Fruit fly (Drosophila melanogaster) whole organism, embryonic: ENCODE measurements around the gene fzy.
A peak's percentile ranks its signal among the peaks of the same experiment; 100 is the strongest.

Experiments
- Bdp1 ChIP-seq: fragments of 200-800 bp; sonication (Bioruptor generic); optimal IDR thresholded peaks from 3 replicates; lab custom pipeline; 2016; ENCODE audit warnings: missing biosample characterization, missing genetic modification characterization
- CG10321 ChIP-seq: fragments of 200-800 bp; sonication (Bioruptor generic); IDR thresholded peaks from 2 replicates; pipeline ENCODE4 v1.3.6; 2022; ENCODE audit warnings: missing biosample characterization, missing genetic modification characterization
- CG10959 ChIP-seq: fragments of 200-800 bp; sonication (Bioruptor generic); IDR thresholded peaks from 2 replicates; pipeline ENCODE4 v1.3.6; 2022; ENCODE audit warnings: missing biosample characterization, missing genetic modification characterization
- CG10979 ChIP-seq: fragments of 200-800 bp; sonication (Bioruptor generic); optimal IDR thresholded peaks from 2 replicates; lab custom pipeline; 2018; ENCODE audit warnings: missing biosample characterization, mild to moderate bottlenecking, missing genetic modification characterization, moderate library complexity
- CG11504 ChIP-seq: fragments of 200-800 bp; sonication (Bioruptor generic); optimal IDR thresholded peaks from 3 replicates; lab custom pipeline; 2019; ENCODE audit warnings: missing biosample characterization, mild to moderate bottlenecking, missing genetic modification characterization, moderate library complexity
- CG14667 ChIP-seq: fragments of 200-800 bp; sonication (Bioruptor generic); IDR thresholded peaks from 2 replicates; pipeline ENCODE4 v1.3.6; 2022; ENCODE audit warnings: missing biosample characterization, missing genetic modification characterization
- CG14860 ChIP-seq: fragments of 200-800 bp; sonication (Bioruptor generic); IDR thresholded peaks from 3 replicates; pipeline ENCODE4 v1.3.6; 2022; ENCODE audit warnings: missing biosample characterization, missing genetic modification characterization; ENCODE audit not compliant: partially characterized antibody
- CG15073 ChIP-seq: fragments of 200-800 bp; sonication (Bioruptor generic); optimal IDR thresholded peaks from 2 replicates; lab custom pipeline; 2016; ENCODE audit warnings: missing biosample characterization, missing genetic modification characterization
- CG1602 ChIP-seq: fragments of 200-800 bp; sonication (Bioruptor generic); optimal IDR thresholded peaks from 3 replicates; lab custom pipeline; 2016; ENCODE audit warnings: missing biosample characterization, missing genetic modification characterization
- CG17912 ChIP-seq: fragments of 200-800 bp; sonication (Bioruptor generic); optimal IDR thresholded peaks from 2 replicates; lab custom pipeline; 2018; ENCODE audit warnings: missing biosample characterization, mild to moderate bottlenecking, missing genetic modification characterization
- CG1792 ChIP-seq: fragments of 200-800 bp; sonication (Bioruptor generic); optimal IDR thresholded peaks from 2 replicates; lab custom pipeline; 2016; ENCODE audit warnings: missing biosample characterization, missing genetic modification characterization
- CG18262 ChIP-seq: fragments of 200-800 bp; optimal IDR thresholded peaks from 3 replicates; lab custom pipeline; 2019; ENCODE audit warnings: missing biosample characterization, mild to moderate bottlenecking, missing genetic modification characterization, moderate library complexity
- CG2678 ChIP-seq: fragments of 200-800 bp; sonication (Bioruptor generic); optimal IDR thresholded peaks from 3 replicates; lab custom pipeline; 2019; ENCODE audit warnings: missing biosample characterization, mild to moderate bottlenecking, missing genetic modification characterization, moderate library complexity
- CG2875 ChIP-seq: fragments of 200-800 bp; sonication (Bioruptor generic); optimal IDR thresholded peaks from 2 replicates; lab custom pipeline; 2017; ENCODE audit warnings: missing biosample characterization, mild to moderate bottlenecking, missing genetic modification characterization, missing genetic modification reagents
- CG30020 ChIP-seq: fragments of 200-800 bp; optimal IDR thresholded peaks from 2 replicates; lab custom pipeline; 2019; ENCODE audit warnings: missing biosample characterization, mild to moderate bottlenecking, missing genetic modification characterization, moderate library complexity
- CG31224 ChIP-seq: fragments of 200-800 bp; sonication (Bioruptor generic); IDR thresholded peaks from 2 replicates; pipeline ENCODE4 v1.3.6; 2022; ENCODE audit warnings: missing biosample characterization, missing genetic modification characterization
- CG31365 ChIP-seq: fragments of 200-800 bp; sonication (Bioruptor generic); optimal IDR thresholded peaks from 2 replicates; lab custom pipeline; 2018; ENCODE audit warnings: missing biosample characterization, mild to moderate bottlenecking, missing genetic modification characterization
- CG32767 ChIP-seq: fragments of 200-800 bp; sonication (Bioruptor generic); IDR thresholded peaks from 2 replicates; pipeline ENCODE4 v1.3.6; 2022; ENCODE audit warnings: missing biosample characterization, missing genetic modification characterization
- CG42726 ChIP-seq: fragments of 200-800 bp; sonication (Bioruptor generic); IDR thresholded peaks from 2 replicates; pipeline ENCODE4 v1.3.6; 2022; ENCODE audit warnings: missing biosample characterization, missing genetic modification characterization; ENCODE audit not compliant: partially characterized antibody
- CG6683 ChIP-seq: fragments of 200-800 bp; sonication (Bioruptor generic); optimal IDR thresholded peaks from 2 replicates; lab custom pipeline; 2017; ENCODE audit warnings: missing biosample characterization, mild to moderate bottlenecking, missing genetic modification characterization, missing genetic modification reagents
- CG8944 ChIP-seq: fragments of 200-800 bp; sonication (Bioruptor generic); optimal IDR thresholded peaks from 3 replicates; lab custom pipeline; 2016; ENCODE audit warnings: missing biosample characterization, missing genetic modification characterization
- CTCF ChIP-seq: fragments of 200-800 bp; sonication (Bioruptor generic); optimal IDR thresholded peaks from 2 replicates; lab custom pipeline; 2017; ENCODE audit warnings: missing biosample characterization, mild to moderate bottlenecking, missing genetic modification characterization, moderate library complexity
- Hr51 ChIP-seq, 2 experiments: fragments of 200-800 bp; sonication (Bioruptor generic); optimal IDR thresholded peaks; 2 replicates in 1 of 2; 3 replicates in 1 of 2; lab custom pipeline; 2016 to 2018; ENCODE audit warnings: missing biosample characterization in 2 of 2, missing genetic modification characterization in 2 of 2, mild to moderate bottlenecking in 1 of 2, moderate library complexity in 1 of 2
- MTF-1 ChIP-seq: fragments of 200-800 bp; sonication (Bioruptor generic); optimal IDR thresholded peaks from 2 replicates; lab custom pipeline; 2018; ENCODE audit warnings: missing biosample characterization, mild to moderate bottlenecking, missing genetic modification characterization, borderline replicate concordance
- Med ChIP-seq: fragments of 200-800 bp; sonication (Bioruptor generic); peaks from one replicate; lab custom pipeline; 2016; ENCODE audit warnings: missing biosample characterization, missing genetic modification characterization, mild to moderate bottlenecking, inconsistent platforms, moderate library complexity
- Meics ChIP-seq: fragments of 200-800 bp; sonication (Bioruptor generic); optimal IDR thresholded peaks from 2 replicates; lab custom pipeline; 2017; ENCODE audit warnings: missing biosample characterization, mild to moderate bottlenecking, missing genetic modification characterization
- Sox100B ChIP-seq: fragments of 200-800 bp; sonication (Bioruptor generic); optimal IDR thresholded peaks from 3 replicates; lab custom pipeline; 2018; ENCODE audit warnings: missing biosample characterization, mild to moderate bottlenecking, missing genetic modification characterization
- Trl ChIP-seq, 3 experiments: fragments of >200 bp in 2 of 3; fragments of 200-800 bp in 1 of 3; sonication (Bioruptor generic) in 1 of 3; optimal IDR thresholded peaks; 2 replicates in 1 of 3; 3 replicates in 2 of 3; lab custom pipeline; 2016 to 2017; ENCODE audit warnings: missing biosample characterization in 1 of 3, missing genetic modification characterization in 1 of 3
- Usf ChIP-seq: fragments of 200-800 bp; sonication (Bioruptor generic); optimal IDR thresholded peaks from 2 replicates; lab custom pipeline; 2017; ENCODE audit warnings: missing genotype, missing biosample characterization, missing genetic modification characterization
- Xbp1 ChIP-seq: fragments of 200-800 bp; sonication (Bioruptor generic); optimal IDR thresholded peaks from 3 replicates; lab custom pipeline; 2016; ENCODE audit warnings: missing biosample characterization, mild to moderate bottlenecking, missing genetic modification characterization
- al ChIP-seq: fragments of 200-800 bp; sonication (Bioruptor generic); IDR thresholded peaks from 2 replicates; pipeline ENCODE4 v1.3.6; 2022; ENCODE audit warnings: missing biosample characterization, missing genetic modification characterization
- bcd ChIP-seq: fragments of 200-800 bp; sonication (Bioruptor generic); optimal IDR thresholded peaks from 2 replicates; lab custom pipeline; 2017; ENCODE audit warnings: missing biosample characterization, mild to moderate bottlenecking, missing genetic modification characterization
- br ChIP-seq: fragments of >200 bp; optimal IDR thresholded peaks from 2 replicates; lab custom pipeline; 2017
- chif ChIP-seq, 2 experiments: fragments of 200-800 bp; sonication (Bioruptor generic); optimal IDR thresholded peaks; 3 replicates each; lab custom pipeline; 2016; ENCODE audit warnings: missing biosample characterization in 2 of 2, missing genetic modification characterization in 2 of 2
- gsb ChIP-seq: fragments of 200-800 bp; sonication (Bioruptor generic); IDR thresholded peaks from 2 replicates; pipeline ENCODE4 v1.3.6; 2022; ENCODE audit warnings: missing biosample characterization, missing genetic modification characterization
- her ChIP-seq: fragments of 200-800 bp; sonication (Bioruptor generic); optimal IDR thresholded peaks from 2 replicates; lab custom pipeline; 2016; ENCODE audit warnings: missing biosample characterization, missing genetic modification characterization
- insv ChIP-seq, 2 experiments: fragments of 200-800 bp; sonication (Bioruptor generic); optimal IDR thresholded peaks; 3 replicates each; lab custom pipeline; 2016 to 2018; ENCODE audit warnings: missing biosample characterization in 2 of 2, missing genetic modification characterization in 2 of 2
- inv ChIP-seq: fragments of 200-800 bp; sonication (Bioruptor generic); IDR thresholded peaks from 2 replicates; pipeline ENCODE4 v1.3.6; 2022; ENCODE audit warnings: missing biosample characterization, missing genetic modification characterization; ENCODE audit not compliant: partially characterized antibody
- kay ChIP-seq: fragments of 200-800 bp; sonication (Bioruptor generic); optimal IDR thresholded peaks from 2 replicates; lab custom pipeline; 2016; ENCODE audit warnings: missing biosample characterization, missing genetic modification characterization
- klu ChIP-seq: fragments of 200-800 bp; sonication (Bioruptor generic); IDR thresholded peaks from 2 replicates; pipeline ENCODE4 v1.3.6; 2022; ENCODE audit warnings: missing biosample characterization, missing genetic modification characterization
- knrl ChIP-seq: fragments of 200-800 bp; sonication (Bioruptor generic); IDR thresholded peaks from 3 replicates; pipeline ENCODE4 v1.3.6; 2022; ENCODE audit warnings: missing biosample characterization, missing genetic modification characterization; ENCODE audit not compliant: partially characterized antibody
- lbe ChIP-seq: fragments of 200-800 bp; sonication (Bioruptor generic); optimal IDR thresholded peaks from 2 replicates; lab custom pipeline; 2016; ENCODE audit warnings: missing biosample characterization, mild to moderate bottlenecking, missing genetic modification characterization
- org-1 ChIP-seq: fragments of 200-800 bp; sonication (Bioruptor generic); optimal IDR thresholded peaks from 2 replicates; lab custom pipeline; 2017; ENCODE audit warnings: missing biosample characterization, missing genetic modification characterization
- repo ChIP-seq: fragments of 200-800 bp; sonication (Bioruptor generic); optimal IDR thresholded peaks from 2 replicates; lab custom pipeline; 2016; ENCODE audit warnings: missing biosample characterization, missing genetic modification characterization
- scrt ChIP-seq: fragments of 200-800 bp; sonication (Bioruptor generic); optimal IDR thresholded peaks from 2 replicates; lab custom pipeline; 2018; ENCODE audit warnings: missing biosample characterization, mild to moderate bottlenecking, missing genetic modification characterization, moderate library complexity
- sqz ChIP-seq: fragments of 200-800 bp; sonication (Bioruptor generic); optimal IDR thresholded peaks from 3 replicates; lab custom pipeline; 2018; ENCODE audit warnings: missing biosample characterization, mild to moderate bottlenecking, missing genetic modification characterization
- toy ChIP-seq: fragments of 200-800 bp; sonication (Bioruptor generic); IDR thresholded peaks from 2 replicates; pipeline ENCODE4 v1.3.6; 2022; ENCODE audit warnings: missing biosample characterization, missing genetic modification characterization
- zen ChIP-seq: fragments of 200-800 bp; sonication (Bioruptor generic); optimal IDR thresholded peaks from 3 replicates; lab custom pipeline; 2018; ENCODE audit warnings: missing biosample characterization, mild to moderate bottlenecking, missing genetic modification characterization, moderate library complexity
- zfh1 ChIP-seq: fragments of 200-800 bp; sonication (Bioruptor generic); IDR thresholded peaks from 3 replicates; pipeline ENCODE4 v1.3.6; 2022; ENCODE audit warnings: missing biosample characterization, missing genetic modification characterization

fzy gene

dm6 chr2L:16284306-16285299, 26.2 kb upstream of the fzy start (continued):
- TF ChIP-seq her (GFP tag; lab: Kevin White, UChicago) (no peak), bcd (GFP tag; lab: Kevin White, UChicago) (peak; percentile 23), scrt (GFP tag; lab: Kevin White, UChicago) (peak; percentile 70), CG14860 (GFP tag; lab: Robert Waterston, UW) (no peak), CG10979 (tag; lab: Kevin White, UChicago) (no peak), CG6683 (GFP tag; lab: Kevin White, UChicago) (peak; percentile 33), Med (peak; percentile 82), sqz (GFP tag; lab: Kevin White, UChicago) (peak; percentile 93), zfh1 (GFP tag; lab: Robert Waterston, UW) (no peak), klu (GFP tag; lab: Robert Waterston, UW) (no peak), Bdp1 (no peak), CG1602 (no peak), CG42726 (GFP tag; lab: Robert Waterston, UW) (no peak), repo (GFP tag; lab: Kevin White, UChicago) (no peak), MTF-1 (GFP tag; lab: Kevin White, UChicago) (no peak), org-1 (GFP tag; lab: Kevin White, UChicago) (peak; percentile 52), CG2678 (peak; percentile 74), lbe (peak; percentile 64), CG10959 (GFP tag; lab: Robert Waterston, UW) (no peak), CG1792 (GFP tag; lab: Kevin White, UChicago) (peak; percentile 3), CG31365 (tag; lab: Kevin White, UChicago) (peak; percentile 47), CG11504 (tag; lab: Kevin White, UChicago) (peak; percentile 56), CG18262 (tag; lab: Kevin White, UChicago) (peak; percentile 27), CG10321 (no peak), chif (GFP tag; optimal IDR thresholded peaks at IDR 0.05; lab: Kevin White, UChicago) (peak in 1 of 2 experiments; percentile 20), Hr51 (GFP tag; optimal IDR thresholded peaks at IDR 0.05; lab: Kevin White, UChicago) (peak; percentile 10 to 72), Meics (GFP tag; lab: Kevin White, UChicago) (peak; percentile 68), CG17912 (GFP tag; lab: Kevin White, UChicago) (peak; percentile 72), CG30020 (tag; lab: Kevin White, UChicago) (no peak), CG8944 (GFP tag; lab: Kevin White, UChicago) (no peak), zen (tag; lab: Kevin White, UChicago) (no peak), CG15073 (peak; percentile 97), br (lab: Kevin White, UChicago) (no peak), CG14667 (GFP tag; lab: Robert Waterston, UW) (no peak), Sox100B (GFP tag; lab: Kevin White, UChicago) (peak; percentile 25), CG32767 (GFP tag; lab: Robert Waterston, UW) (no peak), toy (GFP tag; lab: Robert Waterston, UW) (no peak), insv (GFP tag; optimal IDR thresholded peaks at IDR 0.05; lab: Kevin White, UChicago) (no peak), gsb (GFP tag; lab: Robert Waterston, UW) (no peak), inv (GFP tag; lab: Robert Waterston, UW) (no peak), CG2875 (GFP tag; lab: Kevin White, UChicago) (peak; percentile 4), kay (GFP tag; lab: Kevin White, UChicago) (no peak), Xbp1 (GFP tag; lab: Kevin White, UChicago) (peak; percentile 36), al (no peak), CTCF (GFP tag; lab: Kevin White, UChicago) (no peak), Usf (GFP tag; lab: Kevin White, UChicago) (no peak), knrl (GFP tag; lab: Robert Waterston, UW) (no peak), CG31224 (GFP tag; lab: Robert Waterston, UW) (no peak), Trl (optimal IDR thresholded peaks at IDR 0.05; lab: Kevin White, UChicago) (peak; percentile 94 to 99), Trl (GFP tag; optimal IDR thresholded peaks at IDR 0.05; lab: Kevin White, UChicago) (peak; percentile 13)
